Fruit fly (Drosophila melanogaster): ENCODE measurements around the gene CG4022.

CG4022 gene

dm6 chr3L:9370907-9371365 lies 39.7 kb downstream of the CG4022 start, which contains the start of gene Fdx1 (continued):
- TF ChIP-seq unpg (GFP tag; optimal IDR thresholded peaks at IDR 0.05) (peak; percentile 44), dm (GFP tag; optimal IDR thresholded peaks at IDR 0.05) (no peak), BtbVII (GFP tag; optimal IDR thresholded peaks at IDR 0.05) (peak; percentile 26), tin (GFP tag; optimal IDR thresholded peaks at IDR 0.05) (peak; percentile 41), zfh2 (GFP tag; optimal IDR thresholded peaks at IDR 0.05) (peak; percentile 12), caup (GFP tag; optimal IDR thresholded peaks at IDR 0.05; ENCODE audit: severe bottlenecking) (peak; percentile 5), CG10543 (GFP tag; optimal IDR thresholded peaks at IDR 0.05) (peak; percentile 40), CG12155 (GFP tag; optimal IDR thresholded peaks at IDR 0.05) (peak; percentile 33), vnd (GFP tag; IDR thresholded peaks at IDR 0.05; ENCODE audit: partially characterized antibody) (0 out of 3 replicates have a peak, but pooled peaks have one; percentile 8), CG11456 (GFP tag; IDR thresholded peaks at IDR 0.05) (0 out of 3 replicates have a peak, but pooled peaks have one; percentile 27), btn (GFP tag; optimal IDR thresholded peaks at IDR 0.05) (no peak), CG14965 (GFP tag; optimal IDR thresholded peaks at IDR 0.05; ENCODE audit: borderline replicate concordance) (no peak), CG7987 (GFP tag; optimal IDR thresholded peaks at IDR 0.05) (no peak), Med (GFP tag) (peak; percentile 66), CrebB (tag; optimal IDR thresholded peaks at IDR 0.05) (peak; percentile 6), ind (GFP tag; optimal IDR thresholded peaks at IDR 0.05) (peak; percentile 47), Xbp1 (GFP tag; optimal IDR thresholded peaks at IDR 0.05) (peak; percentile 34), CG7839 (tag; optimal IDR thresholded peaks at IDR 0.05) (peak; percentile 32), az2 (GFP tag; optimal IDR thresholded peaks at IDR 0.05) (peak; percentile 35), HmgZ (tag; optimal IDR thresholded peaks at IDR 0.05) (peak; percentile 49), Dp (GFP tag; optimal IDR thresholded peaks at IDR 0.05) (peak; percentile 85), CG31441 (GFP tag; IDR thresholded peaks at IDR 0.05) (peak; percentile 52), Bgb (GFP tag; IDR thresholded peaks at IDR 0.05; ENCODE audit: partially characterized antibody) (peak; percentile 33; the same call in 1 of the 2 replicates), lola (GFP tag; optimal IDR thresholded peaks at IDR 0.05) (peak in 1 of 3 experiments; percentile 14), lbe (GFP tag; optimal IDR thresholded peaks at IDR 0.05) (peak; percentile 43), CG9932 (GFP tag; IDR thresholded peaks at IDR 0.05) (peak; percentile 71), Xrp1 (GFP tag; IDR thresholded peaks at IDR 0.05) (peak; percentile 59; the same call in 1 of the 2 replicates), CG3281 (GFP tag; optimal IDR thresholded peaks at IDR 0.05) (peak; percentile 24), HLH4C (GFP tag; IDR thresholded peaks at IDR 0.05; ENCODE audit: partially characterized antibody) (peak; percentile 73), CG32767 (GFP tag; IDR thresholded peaks at IDR 0.05) (0 out of 2 replicates have a peak, but pooled peaks have one; percentile 17), CG14441 (GFP tag; IDR thresholded peaks at IDR 0.05) (0 out of 2 replicates have a peak, but pooled peaks have one; percentile 29), Hsf (GFP tag; optimal IDR thresholded peaks at IDR 0.05) (peak; percentile 8), tgo (GFP tag; IDR thresholded peaks at IDR 0.05) (peak; percentile 28; the same call in 2 of the 3 replicates), unc-4 (GFP tag; IDR thresholded peaks at IDR 0.05; ENCODE audit: partially characterized antibody) (peak; percentile 70), CG13775 (GFP tag; optimal IDR thresholded peaks at IDR 0.05) (peak; percentile 27), CG10462 (GFP tag; optimal IDR thresholded peaks at IDR 0.05) (no peak), CG13296 (GFP tag; optimal IDR thresholded peaks at IDR 0.05) (peak; percentile 48), pho (GFP tag; optimal IDR thresholded peaks at IDR 0.05) (no peak), knrl (GFP tag; IDR thresholded peaks at IDR 0.05; ENCODE audit: partially characterized antibody) (peak; percentile 53; the same call in 2 of the 3 replicates), Hr78 (GFP tag; optimal IDR thresholded peaks at IDR 0.05) (no peak), zen (tag; optimal IDR thresholded peaks at IDR 0.05) (no peak), CG4820 (GFP tag; optimal IDR thresholded peaks at IDR 0.05) (peak; percentile 34), Fer3 (tag; optimal IDR thresholded peaks at IDR 0.05) (peak; percentile 51), CG17328 (GFP tag; IDR thresholded peaks at IDR 0.05) (peak; percentile 68), CG18764 (GFP tag; optimal IDR thresholded peaks at IDR 0.05) (peak; percentile 21), vvl (GFP tag; IDR thresholded peaks at IDR 0.05) (peak; percentile 20; the same call in 1 of the 2 replicates), gce (GFP tag; IDR thresholded peaks at IDR 0.05) (0 out of 3 replicates have a peak, but pooled peaks have one; percentile 51), CG9817 (tag; optimal IDR thresholded peaks at IDR 0.05) (peak; percentile 25), her (GFP tag; optimal IDR thresholded peaks at IDR 0.05) (no peak)

Measured in whole organism, embryonic.